Worm (Caenorhabditis elegans): ENCODE results near the gene mec-9.

DNA sequence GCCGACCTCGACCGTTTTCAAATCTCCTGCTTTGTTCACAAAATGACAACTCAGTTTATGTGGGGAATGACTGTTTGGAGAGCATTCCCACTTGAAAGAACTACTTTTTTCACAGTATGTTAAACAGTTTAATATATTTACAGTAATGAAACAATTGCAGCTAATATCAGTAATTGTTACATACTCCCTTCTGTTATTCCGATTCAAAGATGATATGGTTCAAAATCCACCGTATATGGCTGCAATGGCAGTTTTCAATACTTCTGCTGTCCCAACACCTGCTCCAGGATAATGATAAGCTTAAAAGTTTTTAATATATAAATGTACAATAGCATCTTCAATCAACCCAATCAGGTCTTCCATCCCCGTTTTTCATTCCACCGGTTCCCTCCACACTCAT is 7.7 kb downstream of the mec-9 start:
- TF ChIP-seq him-1 (tag; optimal IDR thresholded peaks at IDR 0.05) (no peak), W03F9.2 (tag; optimal IDR thresholded peaks at IDR 0.05) (no peak), dao-5 (tag; optimal IDR thresholded peaks at IDR 0.05) (no peak)

Measured in whole organism, L4/young adult.